Worm (Caenorhabditis elegans) whole organism, mixed stage, embryonic: ENCODE results near the gene acs-7.

Experiments used
- blmp-1 ChIP-seq: fragments of 150-350 bp; optimal IDR thresholded peaks from 2 replicates; lab custom pipeline; 2014; ENCODE audit warnings: missing biosample characterization, missing genetic modification characterization
- ceh-43 ChIP-seq: fragments of 200-800 bp; sonication (Bioruptor generic); optimal IDR thresholded peaks from 2 replicates; lab custom pipeline; 2018; ENCODE audit warnings: mild to moderate bottlenecking, missing genetic modification characterization, moderate library complexity, missing compliant biosample characterization
- drap-1 ChIP-seq: fragments of 200-800 bp; sonication (Bioruptor generic); optimal IDR thresholded peaks from 3 replicates; lab custom pipeline; 2018; ENCODE audit warnings: mild to moderate bottlenecking, missing genetic modification characterization, missing compliant biosample characterization
- elt-3 ChIP-seq: fragments of 150-350 bp; optimal IDR thresholded peaks from 2 replicates; lab custom pipeline; 2014; ENCODE audit warnings: missing biosample characterization, missing genetic modification characterization
- mab-5 ChIP-seq: fragments of 150-350 bp; optimal IDR thresholded peaks from 2 replicates; lab custom pipeline; 2014; ENCODE audit warnings: missing biosample characterization, missing genetic modification characterization
- mep-1 ChIP-seq: fragments of 150-350 bp; optimal IDR thresholded peaks from 2 replicates; lab custom pipeline; 2017; ENCODE audit warnings: missing biosample characterization, missing genetic modification reagents, missing genetic modification characterization, inconsistent platforms
- nhr-12 ChIP-seq: fragments of 150-350 bp; optimal IDR thresholded peaks from 2 replicates; lab custom pipeline; 2014; ENCODE audit warnings: missing biosample characterization, missing genetic modification characterization
- nhr-237 ChIP-seq: fragments of 150-350 bp; optimal IDR thresholded peaks from 2 replicates; lab custom pipeline; 2014; ENCODE audit warnings: missing biosample characterization, missing genetic modification characterization
- nhr-28 ChIP-seq: fragments of 150-350 bp; optimal IDR thresholded peaks from 2 replicates; lab custom pipeline; 2014; ENCODE audit warnings: missing biosample characterization, missing genetic modification characterization
- sem-2 ChIP-seq: fragments of 200-800 bp; sonication (Bioruptor generic); optimal IDR thresholded peaks from 2 replicates; lab custom pipeline; 2018; ENCODE audit warnings: mild to moderate bottlenecking, missing genetic modification characterization, missing compliant biosample characterization
- snpc-4 ChIP-seq: fragments of 150-350 bp; optimal IDR thresholded peaks from 2 replicates; lab custom pipeline; 2014; ENCODE audit warnings: missing biosample characterization, missing genetic modification characterization
- tbx-8 ChIP-seq: fragments of 200-800 bp; sonication (Bioruptor generic); optimal IDR thresholded peaks from 2 replicates; lab custom pipeline; 2018; ENCODE audit warnings: mild to moderate bottlenecking, missing genetic modification characterization, moderate library complexity, missing compliant biosample characterization
- unc-39 ChIP-seq: fragments of 150-350 bp; optimal IDR thresholded peaks from 2 replicates; lab custom pipeline; 2014; ENCODE audit warnings: missing biosample characterization, missing genetic modification characterization
- ztf-11 ChIP-seq: fragments of 150-350 bp; optimal IDR thresholded peaks from 2 replicates; lab custom pipeline; 2014; ENCODE audit warnings: missing biosample characterization, missing genetic modification characterization

- TF ChIP-seq nhr-28 (tag; lab: Kevin White, UChicago): no peak
- no peak for TF ChIP-seq unc-39 (tag; lab: Kevin White, UChicago)
- TF ChIP-seq drap-1: no peak
- TF ChIP-seq mab-5: no peak
- no peak for TF ChIP-seq ceh-43
- no peak for TF ChIP-seq snpc-4 (tag; lab: Kevin White, UChicago)
- TF ChIP-seq elt-3 (tag; lab: Kevin White, UChicago): no peak
- TF ChIP-seq nhr-237 (tag; lab: Kevin White, UChicago): no peak
- TF ChIP-seq nhr-12: no peak
- TF ChIP-seq sem-2 (GFP tag; lab: Kevin White, UChicago): no peak
- no peak for TF ChIP-seq tbx-8 (GFP tag; lab: Kevin White, UChicago)
- no peak for TF ChIP-seq mep-1 (tag; lab: Kevin White, UChicago)
- TF ChIP-seq blmp-1: no peak
- no peak for TF ChIP-seq ztf-11 (tag; lab: Kevin White, UChicago)
Measured at ce11 chrII:9246648-9247047, 45.2 kb upstream of the acs-7 start, which contains the start of gene T26C5.5.
